Worm (Caenorhabditis elegans) whole organism, late embryonic: Measurements from ENCODE around the gene del-1.

ENCODE experiments used
- hlh-30 ChIP-seq: sonication (generic microtip); optimal IDR thresholded peaks from 2 replicates; lab custom pipeline; 2017; ENCODE audit warnings: antibody characterized with exemption, missing genetic modification characterization, missing compliant biosample characterization; ENCODE audit not compliant: insufficient read depth
- lim-6 ChIP-seq: sonication (generic microtip); optimal IDR thresholded peaks from 2 replicates; lab custom pipeline; 2016; ENCODE audit warnings: missing genetic modification characterization, missing compliant biosample characterization
- pros-1 ChIP-seq: fragments of 150-350 bp; optimal IDR thresholded peaks from 2 replicates; lab custom pipeline; 2014; ENCODE audit warnings: missing biosample characterization, missing genetic modification reagents, missing genetic modification characterization
- rnt-1 ChIP-seq: sonication (generic microtip); optimal IDR thresholded peaks from 2 replicates; lab custom pipeline; 2016; ENCODE audit warnings: missing genetic modification characterization, missing compliant biosample characterization
- tbx-2 ChIP-seq: sonication (generic microtip); optimal IDR thresholded peaks from 2 replicates; lab custom pipeline; 2016; ENCODE audit warnings: missing genetic modification characterization, missing compliant biosample characterization
- unc-42 ChIP-seq: sonication (generic microtip); optimal IDR thresholded peaks from 2 replicates; lab custom pipeline; 2016; ENCODE audit warnings: missing genotype, missing genetic modification characterization, missing compliant biosample characterization
- unc-55 ChIP-seq: sonication (generic microtip); optimal IDR thresholded peaks from 2 replicates; lab custom pipeline; 2017; ENCODE audit warnings: missing biosample characterization, missing genetic modification reagents, missing genetic modification characterization
- unc-86 ChIP-seq: sonication (generic microtip); optimal IDR thresholded peaks from 2 replicates; lab custom pipeline; 2016; ENCODE audit warnings: missing genetic modification characterization, missing compliant biosample characterization

DNA sequence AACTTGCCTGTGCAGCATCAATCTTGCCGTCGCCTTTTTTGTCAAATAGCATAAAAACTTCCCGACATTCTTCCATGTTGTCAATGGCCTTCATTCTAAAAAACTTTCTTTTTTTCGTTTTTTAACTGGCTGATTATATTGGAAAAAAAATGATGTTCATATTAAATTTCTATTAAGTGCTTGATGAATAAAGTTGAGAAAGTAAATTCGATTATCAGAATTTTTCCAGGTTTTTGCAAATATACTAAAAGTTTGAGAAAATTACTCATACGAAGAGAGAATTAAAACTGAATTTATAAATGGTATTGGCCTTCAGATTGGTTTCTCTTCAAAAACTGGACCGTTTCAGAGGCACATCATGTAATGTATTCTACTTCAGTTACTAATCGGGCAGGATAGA, 21.4 kb upstream of the del-1 start, which contains the start of gene mlc-6:
- no peak for TF ChIP-seq tbx-2
- TF ChIP-seq unc-86 (tag; lab: Kevin White, UChicago) = no peak
- no peak for TF ChIP-seq hlh-30 (tag; lab: Kevin White, UChicago)
- no peak for TF ChIP-seq rnt-1
- TF ChIP-seq unc-42 (tag; lab: Kevin White, UChicago) = no peak
- no peak for TF ChIP-seq pros-1 (tag; lab: Kevin White, UChicago)
- TF ChIP-seq lim-6 (tag; lab: Kevin White, UChicago) = no peak
- no peak for TF ChIP-seq unc-55 (GFP tag; lab: Kevin White, UChicago)
